Worm (Caenorhabditis elegans) whole organism, early embryonic: ENCODE results near the gene top-3.

ENCODE experiments used
- B0310.2 ChIP-seq: sonication (generic microtip); optimal IDR thresholded peaks from 2 replicates; lab custom pipeline; 2016; ENCODE audit warnings: mild to moderate bottlenecking, missing genetic modification characterization, missing compliant biosample characterization
- F13C5.2 ChIP-seq: sonication (generic microtip); optimal IDR thresholded peaks from 2 replicates; lab custom pipeline; 2017; ENCODE audit warnings: mild to moderate bottlenecking, missing genetic modification characterization, inconsistent platforms, missing compliant biosample characterization
- aly-1 ChIP-seq: sonication (generic microtip); optimal IDR thresholded peaks from 2 replicates; lab custom pipeline; 2016; ENCODE audit warnings: missing genetic modification characterization, missing compliant biosample characterization
- ama-1 ChIP-seq: fragments of 150-350 bp; optimal IDR thresholded peaks from 2 replicates; lab custom pipeline; 2014
- ceh-13 ChIP-seq: fragments of 200-800 bp; sonication (Bioruptor generic); optimal IDR thresholded peaks from 2 replicates; lab custom pipeline; 2018; ENCODE audit warnings: mild to moderate bottlenecking, missing genetic modification characterization, missing compliant biosample characterization
- ceh-36 ChIP-seq: sonication (generic microtip); optimal IDR thresholded peaks from 2 replicates; lab custom pipeline; 2016; ENCODE audit warnings: missing genetic modification characterization, inconsistent platforms, missing compliant biosample characterization
- ets-7 ChIP-seq: sonication (generic microtip); optimal IDR thresholded peaks from 2 replicates; lab custom pipeline; 2016; ENCODE audit warnings: missing genotype, missing genetic modification characterization, missing compliant biosample characterization
- flt-1 ChIP-seq: fragments of 200-800 bp; sonication (Bioruptor generic); IDR thresholded peaks from 2 replicates; pipeline ENCODE4 v1.3.6; 2022; ENCODE audit warnings: missing genetic modification characterization, missing compliant biosample characterization
- hmbx-1 ChIP-seq: sonication (generic microtip); optimal IDR thresholded peaks from 2 replicates; lab custom pipeline; 2016; ENCODE audit warnings: mild to moderate bottlenecking, missing genetic modification characterization, missing compliant biosample characterization
- hmg-4 ChIP-seq: fragments of 200-800 bp; sonication (Bioruptor generic); optimal IDR thresholded peaks from 2 replicates; lab custom pipeline; 2018; ENCODE audit warnings: mild to moderate bottlenecking, missing genetic modification characterization, missing compliant biosample characterization
- hnd-1 ChIP-seq: sonication (generic microtip); optimal IDR thresholded peaks from 2 replicates; lab custom pipeline; 2016; ENCODE audit warnings: missing genetic modification characterization, missing compliant biosample characterization
- pes-1 ChIP-seq: fragments of 200-800 bp; sonication (Bioruptor generic); IDR thresholded peaks from 2 replicates; pipeline ENCODE4 v1.3.6; 2022; ENCODE audit warnings: missing genetic modification reagents, missing genetic modification characterization, missing compliant biosample characterization
- scrt-1 ChIP-seq: fragments of 200-800 bp; sonication (Bioruptor generic); IDR thresholded peaks from 2 replicates; pipeline ENCODE4 v1.3.6; 2022; ENCODE audit warnings: missing genetic modification characterization, missing compliant biosample characterization
- sea-1 ChIP-seq: fragments of 200-800 bp; sonication (Bioruptor generic); conservative IDR thresholded peaks from 2 replicates; pipeline ENCODE4 v1.3.6; 2022; ENCODE audit warnings: missing genetic modification characterization, missing compliant biosample characterization
- tbx-11 ChIP-seq: fragments of 200-800 bp; sonication (Bioruptor generic); IDR thresholded peaks from 2 replicates; pipeline ENCODE4 v1.3.6; 2022; ENCODE audit warnings: missing genetic modification characterization, missing compliant biosample characterization
- tbx-37 ChIP-seq: fragments of 200-800 bp; sonication (Bioruptor generic); conservative IDR thresholded peaks from 2 replicates; pipeline ENCODE4 v1.3.6; 2022; ENCODE audit warnings: missing genetic modification reagents, missing genetic modification characterization, missing compliant biosample characterization
- tra-4 ChIP-seq: sonication (generic microtip); optimal IDR thresholded peaks from 2 replicates; lab custom pipeline; 2017; ENCODE audit warnings: missing genetic modification characterization, missing compliant biosample characterization

Gene top-3

DNA sequence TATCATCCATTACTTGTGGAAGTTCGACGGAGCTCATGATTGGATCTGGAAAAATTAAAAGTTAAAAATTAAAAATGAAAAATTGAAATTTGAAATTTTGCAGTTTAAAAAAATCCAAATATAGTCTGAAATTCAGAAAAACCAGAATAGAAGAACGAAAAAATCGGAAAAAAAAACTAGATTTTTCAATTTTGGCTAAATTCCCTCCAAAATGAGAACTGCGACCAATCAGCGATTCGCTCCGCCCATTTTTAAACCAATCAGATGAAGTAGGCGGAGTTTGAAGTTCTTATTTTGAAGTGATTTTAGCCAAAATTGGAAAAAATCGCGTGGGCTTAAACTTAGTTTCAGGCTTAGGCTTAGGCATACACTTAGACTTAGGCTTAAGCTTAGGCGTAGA lies 13.0 kb downstream of the top-3 start, which contains the start of gene Y56A3A.7:
Y56A3A.7 (minus strand) TSS at position 47 of the 400 bp plus-strand sequence.
- TF ChIP-seq tbx-37 (GFP tag; lab: Robert Waterston, UW) (no peak), scrt-1 (GFP tag; lab: Robert Waterston, UW) (no peak), ceh-36 (tag; lab: Kevin White, UChicago) (no peak), ets-7 (no peak), hmg-4 (no peak)

DNA sequence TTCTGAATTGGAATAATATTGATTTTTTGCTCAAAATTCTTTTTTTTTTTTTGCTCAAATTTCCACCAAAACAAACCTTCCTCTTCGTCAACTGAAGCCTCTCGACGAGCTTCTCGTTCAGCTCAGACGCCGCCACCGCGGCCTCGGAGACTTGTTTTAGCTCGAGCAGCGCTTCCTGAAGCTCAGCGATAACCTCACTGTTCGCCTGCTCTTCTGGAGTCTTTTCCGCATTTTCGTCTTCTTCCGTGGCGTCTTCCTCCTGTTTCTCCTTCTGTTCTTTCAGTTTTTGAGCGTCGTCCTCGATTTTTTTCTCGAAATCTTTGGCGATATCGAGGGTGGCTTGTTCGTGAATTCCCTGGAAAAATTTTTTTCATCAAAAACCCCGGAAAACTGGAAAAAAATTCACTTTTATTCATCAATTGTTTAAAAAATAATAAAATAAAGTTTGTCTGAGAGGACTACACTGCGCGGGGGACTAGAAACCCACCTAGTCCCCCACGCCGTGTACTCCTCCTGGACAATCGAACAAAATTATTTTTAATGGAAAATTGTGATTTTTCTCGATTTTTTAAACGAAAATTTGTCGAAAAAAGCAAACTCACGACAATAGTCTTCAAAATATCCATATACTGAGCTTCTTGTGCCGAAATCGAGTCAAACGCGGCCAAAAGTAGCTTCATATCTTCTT lies 13.8 kb downstream of the top-3 start:
- peak; percentile 53; the same call in 1 of the 2 replicates for TF ChIP-seq flt-1 (GFP tag; lab: Robert Waterston, UW)
- peak; percentile 35 for TF ChIP-seq B0310.2
- peak; percentile 44 for TF ChIP-seq ets-7
- no peak for TF ChIP-seq aly-1 (tag; lab: Kevin White, UChicago)
- no peak for TF ChIP-seq scrt-1 (GFP tag; lab: Robert Waterston, UW)
- TF ChIP-seq tbx-11 (GFP tag; lab: Robert Waterston, UW), result 0 out of 2 replicates have a peak, but pooled peaks have one; percentile 28
- TF ChIP-seq sea-1, result peak; percentile 64; the same call in 1 of the 2 replicates
- TF ChIP-seq tbx-37 (GFP tag; lab: Robert Waterston, UW), result peak; percentile 87
- peak; percentile 80 for TF ChIP-seq pes-1 (GFP tag; lab: Robert Waterston, UW)
- peak; percentile 12 for TF ChIP-seq hmbx-1 (tag; lab: Kevin White, UChicago)
- no peak for TF ChIP-seq hnd-1
- TF ChIP-seq tra-4 (tag; lab: Kevin White, UChicago), result peak; percentile 2
- no peak for TF ChIP-seq ceh-36 (tag; lab: Kevin White, UChicago)
- no peak for TF ChIP-seq ama-1 (lab: Kevin White, UChicago)

DNA sequence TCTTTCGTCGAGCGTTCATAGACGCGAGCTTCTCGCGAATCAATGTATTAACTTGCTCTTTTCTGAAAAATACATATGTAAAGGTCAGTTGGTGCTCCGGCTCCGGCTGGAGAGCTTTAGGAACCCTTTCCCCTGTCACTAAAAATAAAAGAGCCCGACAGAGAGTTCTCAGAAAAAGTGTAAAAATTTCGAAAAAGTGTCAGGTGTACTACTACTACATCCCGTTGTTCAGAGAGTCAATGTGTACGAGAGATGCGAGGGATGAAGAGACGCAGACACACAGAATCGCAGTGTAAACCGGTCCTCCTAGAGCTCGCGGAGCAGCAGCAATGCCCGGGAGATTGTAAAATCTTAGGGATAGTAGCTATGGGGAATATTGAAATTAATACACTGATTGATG lies 17.3 kb downstream of the top-3 start:
- TF ChIP-seq tbx-11 (GFP tag; lab: Robert Waterston, UW), result no peak
- no peak for TF ChIP-seq flt-1 (GFP tag; lab: Robert Waterston, UW)
- no peak for TF ChIP-seq B0310.2
- TF ChIP-seq ama-1 (lab: Kevin White, UChicago), result no peak
- TF ChIP-seq ceh-36 (tag; lab: Kevin White, UChicago), result no peak
- TF ChIP-seq scrt-1 (GFP tag; lab: Robert Waterston, UW), result no peak
- TF ChIP-seq sea-1, result no peak
- no peak for TF ChIP-seq F13C5.2
- no peak for TF ChIP-seq aly-1 (tag; lab: Kevin White, UChicago)
- TF ChIP-seq ceh-13 (GFP tag; lab: Kevin White, UChicago), result no peak
- no peak for TF ChIP-seq hmg-4
- no peak for TF ChIP-seq hnd-1
- no peak for TF ChIP-seq tra-4 (tag; lab: Kevin White, UChicago)
- no peak for TF ChIP-seq ets-7
- TF ChIP-seq tbx-37 (GFP tag; lab: Robert Waterston, UW), result no peak

DNA sequence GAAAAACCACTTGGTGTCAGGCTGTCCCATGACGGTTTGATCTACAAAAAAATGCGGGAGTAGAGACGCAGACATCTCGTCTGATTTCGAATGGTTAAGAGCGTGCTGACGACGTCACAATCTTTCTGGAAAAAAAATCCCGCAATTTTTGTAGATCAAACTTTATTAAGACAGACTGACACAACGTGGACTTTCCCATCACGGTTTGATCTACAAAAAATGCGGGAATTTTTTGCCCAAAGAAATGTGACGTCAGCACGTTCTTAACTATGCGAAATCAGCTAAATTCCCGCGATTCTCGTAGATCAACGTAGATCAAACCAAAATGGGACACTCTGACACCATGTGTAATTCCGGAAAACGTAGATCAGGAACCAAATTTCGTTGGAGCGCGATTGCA lies 21.5 kb downstream of the top-3 start:
- TF ChIP-seq ets-7 (no peak), pes-1 (GFP tag; lab: Robert Waterston, UW) (no peak), hmg-4 (no peak), tbx-11 (GFP tag; lab: Robert Waterston, UW) (no peak), ama-1 (lab: Kevin White, UChicago) (no peak), F13C5.2 (no peak), aly-1 (tag; lab: Kevin White, UChicago) (no peak), tra-4 (tag; lab: Kevin White, UChicago) (no peak), scrt-1 (GFP tag; lab: Robert Waterston, UW) (no peak), B0310.2 (no peak)

DNA sequence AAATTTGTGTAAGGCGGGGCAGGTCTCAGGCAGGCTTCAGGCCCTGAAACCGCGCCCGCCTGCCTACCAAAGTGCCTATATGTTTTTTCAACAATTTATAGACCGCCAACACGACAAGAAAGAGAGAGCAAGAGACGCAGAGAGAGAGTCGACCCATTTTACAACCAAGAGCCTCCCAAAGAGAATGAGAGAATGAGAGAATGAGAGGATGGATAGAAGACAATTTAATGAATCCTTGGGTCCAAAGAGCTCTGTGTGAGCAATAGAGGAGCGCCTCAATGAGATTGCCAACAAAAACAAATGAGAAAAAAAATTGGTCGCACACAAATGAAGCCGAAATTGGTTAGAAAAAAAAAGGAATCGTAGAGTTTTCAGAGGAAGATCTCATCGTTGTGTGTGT lies 22.1 kb downstream of the top-3 start:
- TF ChIP-seq ceh-36 (tag; lab: Kevin White, UChicago), result no peak
- no peak for TF ChIP-seq hnd-1
- TF ChIP-seq tbx-37 (GFP tag; lab: Robert Waterston, UW), result no peak
- no peak for TF ChIP-seq B0310.2
- no peak for TF ChIP-seq ama-1 (lab: Kevin White, UChicago)
- TF ChIP-seq aly-1 (tag; lab: Kevin White, UChicago), result no peak
- TF ChIP-seq tbx-11 (GFP tag; lab: Robert Waterston, UW), result no peak
- TF ChIP-seq tra-4 (tag; lab: Kevin White, UChicago), result no peak
- no peak for TF ChIP-seq scrt-1 (GFP tag; lab: Robert Waterston, UW)
- TF ChIP-seq hmbx-1 (tag; lab: Kevin White, UChicago), result no peak
- no peak for TF ChIP-seq pes-1 (GFP tag; lab: Robert Waterston, UW)
- no peak for TF ChIP-seq F13C5.2
- TF ChIP-seq ets-7, result no peak

DNA sequence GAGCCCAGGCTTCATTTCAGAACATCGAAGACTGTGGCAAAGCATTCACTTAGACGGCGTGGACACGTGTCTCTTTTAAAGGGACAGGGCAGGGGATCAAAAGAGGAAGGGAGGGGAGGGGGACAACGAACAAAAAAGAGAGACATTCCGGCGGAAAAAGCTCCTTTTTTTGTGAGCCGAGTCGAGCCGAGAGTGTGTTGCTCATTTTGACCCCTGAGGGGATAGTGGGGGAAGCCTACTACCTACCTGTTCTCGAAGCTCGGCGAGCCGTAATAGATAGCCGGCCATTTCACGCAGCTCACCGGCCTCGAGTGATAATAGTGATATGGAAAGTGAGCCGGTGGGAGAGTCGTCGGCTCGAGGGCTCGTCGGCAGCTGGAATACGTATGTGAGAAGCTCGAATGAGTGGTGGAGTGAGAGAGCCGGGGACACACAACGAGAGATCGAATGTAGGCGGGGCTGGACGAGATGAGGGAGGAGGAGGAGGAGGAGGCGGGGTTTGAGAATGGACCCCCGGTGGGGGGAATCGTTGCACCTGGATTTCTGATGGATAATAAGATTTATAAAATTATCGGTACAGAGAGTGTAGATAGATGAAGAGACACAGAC lies 23.2 kb downstream of the top-3 start:
- TF ChIP-seq tbx-11 (GFP tag; lab: Robert Waterston, UW) (no peak), hmbx-1 (tag; lab: Kevin White, UChicago) (no peak), ets-7 (no peak), hmg-4 (peak; percentile 8)

DNA sequence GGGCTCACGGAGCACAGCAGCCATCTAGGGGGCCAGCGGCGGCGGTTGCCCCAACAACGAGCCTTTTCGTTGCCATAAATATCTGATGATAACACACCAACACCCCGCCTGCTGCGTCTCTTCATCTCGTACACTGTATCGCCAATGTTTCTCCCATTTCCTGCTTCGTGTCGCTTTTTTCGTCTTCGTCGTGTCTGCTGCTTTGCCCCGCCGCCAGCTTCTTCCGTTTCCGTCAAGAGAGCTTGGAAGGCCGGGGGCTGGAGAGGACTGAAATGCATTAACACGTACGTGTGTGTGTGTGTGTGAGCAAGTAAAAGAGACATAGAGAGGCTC lies 24.1 kb downstream of the top-3 start:
- TF ChIP-seq scrt-1 (GFP tag; lab: Robert Waterston, UW), result peak; percentile 43; the same call in 1 of the 2 replicates
- no peak for TF ChIP-seq ceh-13 (GFP tag; lab: Kevin White, UChicago)
- TF ChIP-seq aly-1 (tag; lab: Kevin White, UChicago), result no peak
- peak; percentile 27 for TF ChIP-seq hmg-4
